Worm (Caenorhabditis elegans): ENCODE measurements around the gene srsx-31.

DNA sequence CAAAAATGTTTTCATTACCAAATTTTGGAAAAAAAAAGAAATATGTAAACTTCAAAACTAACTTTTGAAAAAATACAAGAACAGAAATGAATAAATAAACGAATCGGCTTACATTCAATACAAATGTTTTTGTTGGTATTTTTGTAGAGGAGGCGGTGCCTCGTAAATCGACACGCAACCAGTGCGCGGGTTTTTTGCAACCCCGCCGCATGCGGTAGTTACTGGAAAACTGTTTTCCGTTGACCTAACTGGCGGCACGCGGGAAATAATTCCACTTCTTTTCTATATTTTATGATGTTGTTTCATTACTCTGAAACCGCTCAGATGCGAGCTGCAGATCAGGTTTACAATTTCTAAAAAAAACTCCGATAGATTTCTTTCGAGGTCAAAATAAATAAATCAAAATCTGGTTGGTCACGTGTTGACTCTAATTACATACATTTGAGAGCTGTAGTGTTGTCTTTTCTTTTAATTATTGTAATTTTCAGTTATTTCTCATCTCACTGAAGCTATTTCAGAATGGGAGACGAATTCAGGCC, 15.6 kb downstream of the srsx-31 start, which contains the start of the genes dvc-1 and ima-1:
- TF ChIP-seq ref-1 (GFP tag; conservative IDR thresholded peaks at IDR 0.05) (no peak), flt-1 (GFP tag; IDR thresholded peaks at IDR 0.05) (peak; percentile 87), cog-1 (tag; optimal IDR thresholded peaks at IDR 0.05) (peak; percentile 78)

Data from whole organism, midembryonic.